Worm (Caenorhabditis elegans) whole organism, midembryonic: Measurements from ENCODE around the gene C50E3.11.

Experiments used
- T22C8.4 ChIP-seq: fragments of 200-800 bp; sonication (Bioruptor generic); IDR thresholded peaks from 2 replicates; pipeline ENCODE4 v1.3.6; 2022; ENCODE audit warnings: missing genetic modification characterization, missing compliant biosample characterization
- cog-1 ChIP-seq: sonication (generic microtip); optimal IDR thresholded peaks from 2 replicates; lab custom pipeline; 2016; ENCODE audit warnings: missing genetic modification characterization, missing compliant biosample characterization
- flt-1 ChIP-seq: fragments of 200-800 bp; sonication (Bioruptor generic); IDR thresholded peaks from 2 replicates; pipeline ENCODE4 v1.3.6; 2022; ENCODE audit warnings: missing genetic modification characterization, missing compliant biosample characterization
- klf-2 ChIP-seq: fragments of 200-800 bp; sonication (Bioruptor generic); conservative IDR thresholded peaks from 2 replicates; pipeline ENCODE4 v1.3.6; 2022; ENCODE audit warnings: missing genetic modification reagents, missing genetic modification characterization, missing compliant biosample characterization
- med-1 ChIP-seq: sonication (generic microtip); optimal IDR thresholded peaks from 2 replicates; lab custom pipeline; 2017; ENCODE audit warnings: missing genetic modification characterization, mild to moderate bottlenecking, missing compliant biosample characterization, antibody characterized with exemption, missing genetic modification reagents; ENCODE audit not compliant: insufficient read depth
- ref-1 ChIP-seq: fragments of 200-800 bp; sonication (Bioruptor generic); conservative IDR thresholded peaks from 2 replicates; pipeline ENCODE4 v1.3.6; 2022; ENCODE audit warnings: missing genetic modification reagents, missing genetic modification characterization, missing compliant biosample characterization
- tab-1 ChIP-seq: fragments of 200-800 bp; sonication (Bioruptor generic); IDR thresholded peaks from 2 replicates; pipeline ENCODE4 v1.3.6; 2022; ENCODE audit warnings: missing genetic modification characterization, missing compliant biosample characterization
- ztf-23 ChIP-seq: fragments of 200-800 bp; sonication (Bioruptor generic); IDR thresholded peaks from 2 replicates; pipeline ENCODE4 v1.3.6; 2022; ENCODE audit warnings: missing genetic modification reagents, missing genetic modification characterization, missing compliant biosample characterization
- ztf-29 ChIP-seq: fragments of 200-800 bp; sonication (Bioruptor generic); IDR thresholded peaks from 2 replicates; pipeline ENCODE4 v1.3.6; 2022; ENCODE audit warnings: missing genetic modification reagents, missing genetic modification characterization, missing compliant biosample characterization

C50E3.11 gene

ce11 chrV:7635469-7635868 is 32.2 kb upstream of the C50E3.11 start, which contains the start of gene srd-29:
srd-29 (plus strand) TSS chrV:7635769.
- TF ChIP-seq cog-1 (tag; lab: Kevin White, UChicago) (no peak), tab-1 (GFP tag; lab: Robert Waterston, UW) (no peak)

ce11 chrV:7634657-7635056 is 31.4 kb upstream of the C50E3.11 start, which contains the start of gene srd-31:
srd-31 (minus strand) TSS chrV:7634757.
- TF ChIP-seq ztf-29 (GFP tag; lab: Robert Waterston, UW), result no peak
- no peak for TF ChIP-seq tab-1 (GFP tag; lab: Robert Waterston, UW)
- TF ChIP-seq klf-2 (GFP tag; lab: Robert Waterston, UW), result no peak
- no peak for TF ChIP-seq ref-1 (GFP tag; lab: Robert Waterston, UW)
- TF ChIP-seq flt-1 (GFP tag; lab: Robert Waterston, UW), result no peak
- TF ChIP-seq cog-1 (tag; lab: Kevin White, UChicago), result no peak
- no peak for TF ChIP-seq med-1 (GFP tag; lab: Kevin White, UChicago)
- no peak for TF ChIP-seq T22C8.4
- no peak for TF ChIP-seq ztf-23 (GFP tag; lab: Robert Waterston, UW)

ce11 chrV:7631732-7632131 is 28.4 kb upstream of the C50E3.11 start, which contains the start of gene srd-25:
srd-25 (plus strand) TSS chrV:7632032.
- TF ChIP-seq cog-1 (tag; lab: Kevin White, UChicago), result no peak
- TF ChIP-seq ztf-23 (GFP tag; lab: Robert Waterston, UW), result no peak
- no peak for TF ChIP-seq med-1 (GFP tag; lab: Kevin White, UChicago)
- TF ChIP-seq ztf-29 (GFP tag; lab: Robert Waterston, UW), result no peak
- no peak for TF ChIP-seq flt-1 (GFP tag; lab: Robert Waterston, UW)

ce11 chrV:7629504-7629903 is 26.2 kb upstream of the C50E3.11 start, which contains the start of gene srd-30:
srd-30 (plus strand) TSS chrV:7629804.
- no peak for TF ChIP-seq ref-1 (GFP tag; lab: Robert Waterston, UW)
- no peak for TF ChIP-seq klf-2 (GFP tag; lab: Robert Waterston, UW)
- no peak for TF ChIP-seq ztf-23 (GFP tag; lab: Robert Waterston, UW)
- TF ChIP-seq T22C8.4, result no peak
- no peak for TF ChIP-seq tab-1 (GFP tag; lab: Robert Waterston, UW)
- no peak for TF ChIP-seq cog-1 (tag; lab: Kevin White, UChicago)
- no peak for TF ChIP-seq flt-1 (GFP tag; lab: Robert Waterston, UW)
- TF ChIP-seq med-1 (GFP tag; lab: Kevin White, UChicago), result no peak
- TF ChIP-seq ztf-29 (GFP tag; lab: Robert Waterston, UW), result no peak

- no peak for TF ChIP-seq med-1 (GFP tag; lab: Kevin White, UChicago)
- no peak for TF ChIP-seq klf-2 (GFP tag; lab: Robert Waterston, UW)
- no peak for TF ChIP-seq ztf-29 (GFP tag; lab: Robert Waterston, UW)
- TF ChIP-seq cog-1 (tag; lab: Kevin White, UChicago), result no peak
- TF ChIP-seq ztf-23 (GFP tag; lab: Robert Waterston, UW), result no peak
- no peak for TF ChIP-seq tab-1 (GFP tag; lab: Robert Waterston, UW)
- TF ChIP-seq flt-1 (GFP tag; lab: Robert Waterston, UW), result no peak
- no peak for TF ChIP-seq ref-1 (GFP tag; lab: Robert Waterston, UW)
- TF ChIP-seq T22C8.4, result no peak
Observed at ce11 chrV:7626550-7626949, 23.3 kb upstream of the C50E3.11 start, which contains the start of gene F07C4.6. F07C4.6 (plus strand) TSS chrV:7626850.

- no peak for TF ChIP-seq T22C8.4
- no peak for TF ChIP-seq cog-1 (tag; lab: Kevin White, UChicago)
- TF ChIP-seq ref-1 (GFP tag; lab: Robert Waterston, UW), result no peak
- TF ChIP-seq flt-1 (GFP tag; lab: Robert Waterston, UW), result no peak
- no peak for TF ChIP-seq tab-1 (GFP tag; lab: Robert Waterston, UW)
- no peak for TF ChIP-seq med-1 (GFP tag; lab: Kevin White, UChicago)
- no peak for TF ChIP-seq ztf-29 (GFP tag; lab: Robert Waterston, UW)
Observed at ce11 chrV:7624652-7625051, 21.4 kb upstream of the C50E3.11 start, which contains the start of gene grsp-4. grsp-4 (plus strand) TSS chrV:7624952.

- TF ChIP-seq ztf-23 (GFP tag; lab: Robert Waterston, UW) (no peak), ztf-29 (GFP tag; lab: Robert Waterston, UW) (no peak)
Observed at ce11 chrV:7624152-7624551, 20.9 kb upstream of the C50E3.11 start, which contains the start of gene C50E3.13. C50E3.13 (minus strand) TSS chrV:7624252.

ce11 chrV:7622011-7622465 is 18.8 kb upstream of the C50E3.11 start, which contains the start of gene C50E3.12:
C50E3.12 (minus strand) TSS chrV:7622061.
- TF ChIP-seq ztf-23 (GFP tag; lab: Robert Waterston, UW) (no peak), flt-1 (GFP tag; lab: Robert Waterston, UW) (no peak), T22C8.4 (no peak), klf-2 (GFP tag; lab: Robert Waterston, UW) (no peak), tab-1 (GFP tag; lab: Robert Waterston, UW) (no peak), cog-1 (tag; lab: Kevin White, UChicago) (no peak), ref-1 (GFP tag; lab: Robert Waterston, UW) (no peak), med-1 (GFP tag; lab: Kevin White, UChicago) (no peak), ztf-29 (GFP tag; lab: Robert Waterston, UW) (no peak)

- TF ChIP-seq flt-1 (GFP tag; lab: Robert Waterston, UW), result no peak
- no peak for TF ChIP-seq T22C8.4
- no peak for TF ChIP-seq ztf-23 (GFP tag; lab: Robert Waterston, UW)
- no peak for TF ChIP-seq med-1 (GFP tag; lab: Kevin White, UChicago)
- no peak for TF ChIP-seq ref-1 (GFP tag; lab: Robert Waterston, UW)
- TF ChIP-seq klf-2 (GFP tag; lab: Robert Waterston, UW), result no peak
- no peak for TF ChIP-seq cog-1 (tag; lab: Kevin White, UChicago)
- TF ChIP-seq ztf-29 (GFP tag; lab: Robert Waterston, UW), result no peak
- no peak for TF ChIP-seq tab-1 (GFP tag; lab: Robert Waterston, UW)
Observed at ce11 chrV:7618114-7618513, 14.8 kb upstream of the C50E3.11 start, which contains the start of gene C50E3.15. C50E3.15 (plus strand) TSS chrV:7618414.
